Fruit fly (Drosophila melanogaster): ENCODE results near the gene CG43732.

CG43732 gene

dm6 chr3R:18998370-18998769 is 48.4 kb downstream of the CG43732 start (continued):
- peak; percentile 18 for TF ChIP-seq CG7839 (tag; optimal IDR thresholded peaks at IDR 0.05)
- TF ChIP-seq Oaz (GFP tag; IDR thresholded peaks at IDR 0.05) = no peak
- TF ChIP-seq Drgx (GFP tag; IDR thresholded peaks at IDR 0.05) = 0 out of 2 replicates have a peak, but pooled peaks have one; percentile 5
- no peak for TF ChIP-seq D19B (GFP tag; optimal IDR thresholded peaks at IDR 0.05)
- 0 out of 3 replicates have a peak, but pooled peaks have one; percentile 7 for TF ChIP-seq zfh1 (GFP tag; IDR thresholded peaks at IDR 0.05)
- TF ChIP-seq Mad (GFP tag; optimal IDR thresholded peaks at IDR 0.05) = no peak
- TF ChIP-seq Ptx1 (GFP tag; IDR thresholded peaks at IDR 0.05) = 0 out of 2 replicates have a peak, but pooled peaks have one; percentile 17
- TF ChIP-seq bsh (GFP tag; optimal IDR thresholded peaks at IDR 0.05) = peak in 1 of 2 experiments; percentile 47
- TF ChIP-seq oc (tag; optimal IDR thresholded peaks at IDR 0.05) = no peak
- TF ChIP-seq CG30020 (tag; optimal IDR thresholded peaks at IDR 0.05) = no peak
- TF ChIP-seq CG18262 (tag; optimal IDR thresholded peaks at IDR 0.05) = no peak
- no peak for TF ChIP-seq CG3726 (GFP tag; IDR thresholded peaks at IDR 0.05)
- no peak for TF ChIP-seq CG4404 (GFP tag; IDR thresholded peaks at IDR 0.05)
- TF ChIP-seq Elba2 (GFP tag; optimal IDR thresholded peaks at IDR 0.05) = no peak
- peak; percentile 33 for TF ChIP-seq ind (GFP tag; optimal IDR thresholded peaks at IDR 0.05)
- no peak for TF ChIP-seq Sox102F (GFP tag; optimal IDR thresholded peaks at IDR 0.05)
- TF ChIP-seq Hr51 (GFP tag; optimal IDR thresholded peaks at IDR 0.05) = no peak
- TF ChIP-seq abd-A (tag; optimal IDR thresholded peaks at IDR 0.05) = no peak
- TF ChIP-seq CG8765 (GFP tag; IDR thresholded peaks at IDR 0.05) = 0 out of 2 replicates have a peak, but pooled peaks have one; percentile 15
- TF ChIP-seq cg (GFP tag; optimal IDR thresholded peaks at IDR 0.05) = no peak
- no peak for TF ChIP-seq Xbp1 (GFP tag; optimal IDR thresholded peaks at IDR 0.05)
- TF ChIP-seq CG12744 (GFP tag; optimal IDR thresholded peaks at IDR 0.05) = no peak
- no peak for TF ChIP-seq Poxn (GFP tag; IDR thresholded peaks at IDR 0.05)
- peak; percentile 30 for TF ChIP-seq mam (GFP tag; optimal IDR thresholded peaks at IDR 0.05)
- TF ChIP-seq vvl (GFP tag; IDR thresholded peaks at IDR 0.05) = peak; percentile 7; the same call in 1 of the 2 replicates
- TF ChIP-seq tna (GFP tag; IDR thresholded peaks at IDR 0.05; ENCODE audit: partially characterized antibody) = no peak
- TF ChIP-seq grau (tag; optimal IDR thresholded peaks at IDR 0.05) = no peak
- no peak for TF ChIP-seq CTCF (GFP tag; optimal IDR thresholded peaks at IDR 0.05)
- TF ChIP-seq ranshi (GFP tag; IDR thresholded peaks at IDR 0.05) = peak; percentile 41; the same call in 1 of the 2 replicates
- TF ChIP-seq bab2 (GFP tag; optimal IDR thresholded peaks at IDR 0.05) = no peak
- TF ChIP-seq lov (optimal IDR thresholded peaks at IDR 0.05) = no peak
- TF ChIP-seq lov (GFP tag; IDR thresholded peaks at IDR 0.05) = no peak

- no peak for TF ChIP-seq gsb (GFP tag; IDR thresholded peaks at IDR 0.05)
- no peak for TF ChIP-seq Oaz (GFP tag; IDR thresholded peaks at IDR 0.05)
- TF ChIP-seq CG30403 (GFP tag; optimal IDR thresholded peaks at IDR 0.05) = no peak
- no peak for TF ChIP-seq klu (GFP tag; IDR thresholded peaks at IDR 0.05)
- no peak for TF ChIP-seq CG15601 (tag; optimal IDR thresholded peaks at IDR 0.05)
- TF ChIP-seq CG14014 (GFP tag; IDR thresholded peaks at IDR 0.05) = no peak
- TF ChIP-seq CG12391 (tag; optimal IDR thresholded peaks at IDR 0.05) = no peak
- TF ChIP-seq CG14667 (GFP tag; IDR thresholded peaks at IDR 0.05) = no peak
- no peak for TF ChIP-seq CG10274 (GFP tag; optimal IDR thresholded peaks at IDR 0.05)
- TF ChIP-seq CG15479 (GFP tag; optimal IDR thresholded peaks at IDR 0.05) = peak; percentile 21
- TF ChIP-seq B-H2 (GFP tag; optimal IDR thresholded peaks at IDR 0.05) = no peak
- TF ChIP-seq H15 (GFP tag; IDR thresholded peaks at IDR 0.05) = no peak
- no peak for TF ChIP-seq CG6654 (GFP tag; optimal IDR thresholded peaks at IDR 0.05)
- TF ChIP-seq br (optimal IDR thresholded peaks at IDR 0.05) = no peak
- TF ChIP-seq jing (GFP tag; optimal IDR thresholded peaks at IDR 0.05) = no peak
- no peak for TF ChIP-seq ken (GFP tag; IDR thresholded peaks at IDR 0.05)
- no peak for TF ChIP-seq CG11723 (GFP tag; optimal IDR thresholded peaks at IDR 0.05)
- no peak for TF ChIP-seq Hmx (GFP tag; optimal IDR thresholded peaks at IDR 0.05)
- TF ChIP-seq chn (GFP tag; optimal IDR thresholded peaks at IDR 0.05) = no peak
- no peak for TF ChIP-seq gce (GFP tag; IDR thresholded peaks at IDR 0.05)
- no peak for TF ChIP-seq dimm (GFP tag; IDR thresholded peaks at IDR 0.05)
- TF ChIP-seq CG3407 (GFP tag; optimal IDR thresholded peaks at IDR 0.05) = peak; percentile 2
- TF ChIP-seq Dip3 (GFP tag; optimal IDR thresholded peaks at IDR 0.05) = no peak
Observed at dm6 chr3R:18999906-19000451, 50.0 kb downstream of the CG43732 start.
